Worm (Caenorhabditis elegans): ENCODE results near the gene C26F1.1.

DNA sequence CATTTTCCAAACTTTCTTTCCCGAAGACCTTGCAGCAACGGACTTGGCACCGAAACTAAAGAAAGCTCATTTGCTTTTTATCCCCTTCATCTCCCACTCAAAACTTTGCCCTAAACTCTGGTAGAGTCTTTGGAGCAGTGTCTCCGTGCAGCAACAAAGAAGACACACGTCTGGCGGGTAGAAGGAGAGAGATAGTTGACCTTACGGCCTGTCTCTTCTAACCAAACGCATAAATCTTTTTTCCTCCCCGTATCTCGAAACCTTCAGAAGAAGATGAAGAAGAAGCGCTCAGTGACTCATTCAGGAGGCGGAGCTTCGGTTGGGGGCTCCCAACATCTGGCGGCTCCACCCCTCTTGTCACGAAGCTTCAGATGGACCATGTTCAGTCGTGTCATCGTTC, 41.1 kb downstream of the C26F1.1 start:
- TF ChIP-seq him-1 (tag; optimal IDR thresholded peaks at IDR 0.05) (no peak), W03F9.2 (tag; optimal IDR thresholded peaks at IDR 0.05) (no peak)
